Fruit fly (Drosophila melanogaster) Kc167 (cell line): ENCODE measurements around the gene Prosbeta3.

Source experiments
- Sin3A ChIP-seq: fragments of >200 bp; optimal IDR thresholded peaks from 2 replicates; lab custom pipeline; 2018; ENCODE audit warnings: missing external identifiers
- h ChIP-seq: fragments of >200 bp; optimal IDR thresholded peaks from 3 replicates; lab custom pipeline; 2018; ENCODE audit warnings: missing external identifiers
- insv ChIP-seq: fragments of >200 bp; optimal IDR thresholded peaks from 3 replicates; lab custom pipeline; 2018; ENCODE audit warnings: missing external identifiers
- psq ChIP-seq: fragments of >200 bp; optimal IDR thresholded peaks from 2 replicates; lab custom pipeline; 2017; ENCODE audit warnings: missing external identifiers

DNA sequence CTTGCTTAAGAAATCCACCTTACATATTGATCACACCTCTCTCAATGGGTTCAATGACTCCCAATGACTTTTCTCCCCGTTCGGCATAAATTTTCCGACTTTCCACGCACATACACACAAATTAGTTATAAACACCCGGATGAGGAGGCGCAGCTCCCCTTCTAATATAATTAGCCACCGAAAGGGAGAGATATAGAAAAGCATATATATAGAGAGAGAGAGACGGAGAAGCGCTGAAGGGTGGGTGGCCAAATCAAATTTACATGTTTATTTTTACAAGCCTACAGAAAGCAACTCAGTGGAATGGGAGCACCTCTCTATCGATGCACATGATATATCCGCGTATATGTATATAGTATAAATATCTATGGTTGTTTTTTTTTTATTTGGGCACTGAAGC lies 22.7 kb upstream of the Prosbeta3 start:
- TF ChIP-seq h (no peak), Sin3A (no peak), psq (lab: Kevin White, UChicago) (no peak), insv (lab: Kevin White, UChicago) (no peak)
